Worm (Caenorhabditis elegans): Measurements from ENCODE around the gene Y25C1A.7.

DNA sequence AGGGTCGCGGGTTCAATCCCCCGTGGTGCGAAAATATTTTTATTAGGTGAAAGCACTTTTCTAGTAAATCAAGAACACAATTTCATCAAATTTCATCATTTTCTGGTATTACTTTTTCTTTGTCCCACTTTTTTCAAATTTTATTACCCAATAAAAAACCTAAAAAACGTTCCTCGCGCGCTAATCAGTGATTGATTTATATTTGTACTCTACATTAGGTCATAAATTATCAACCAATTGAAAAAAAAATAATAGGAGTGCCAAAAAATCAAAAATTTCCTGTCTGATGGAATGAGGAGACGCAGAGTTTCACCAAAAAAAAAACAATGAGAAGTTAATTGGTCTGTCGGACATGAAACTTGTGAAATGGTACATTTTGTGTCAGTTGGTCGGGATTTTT, 46.2 kb downstream of the Y25C1A.7 start:
- TF ChIP-seq lin-39 (tag; optimal IDR thresholded peaks at IDR 0.05) = no peak
- no peak for TF ChIP-seq elt-3 (tag; optimal IDR thresholded peaks at IDR 0.05)
- TF ChIP-seq ZK546.5 (tag; optimal IDR thresholded peaks at IDR 0.05) = no peak
- TF ChIP-seq nhr-11 (tag; optimal IDR thresholded peaks at IDR 0.05) = no peak
- TF ChIP-seq ceh-82 (tag; optimal IDR thresholded peaks at IDR 0.05) = no peak
